Fruit fly (Drosophila melanogaster): Measurements from ENCODE around the gene AIF.

The AIF gene

dm6 chr2L:2177312-2177968, 25.9 kb downstream of the AIF start (continued):
- TF ChIP-seq Gug (GFP tag; IDR thresholded peaks at IDR 0.05), result 0 out of 4 replicates have a peak, but pooled peaks have one; percentile 4
- peak; percentile 31 for TF ChIP-seq nmo (GFP tag; optimal IDR thresholded peaks at IDR 0.05)
- TF ChIP-seq CG8089 (GFP tag; optimal IDR thresholded peaks at IDR 0.05), result no peak
- peak; percentile 45 for TF ChIP-seq CG12659 (GFP tag; optimal IDR thresholded peaks at IDR 0.05)
- TF ChIP-seq Gsc (GFP tag; IDR thresholded peaks at IDR 0.05), result no peak
- TF ChIP-seq Rx (GFP tag; IDR thresholded peaks at IDR 0.05), result no peak
- peak; percentile 43 for TF ChIP-seq Dip3 (GFP tag; optimal IDR thresholded peaks at IDR 0.05)
- peak; percentile 53 for TF ChIP-seq Antp (GFP tag; optimal IDR thresholded peaks at IDR 0.05)
- TF ChIP-seq Stat92E (GFP tag; optimal IDR thresholded peaks at IDR 0.05), result peak in 1 of 3 experiments; percentile 46
- no peak for TF ChIP-seq crc (GFP tag; optimal IDR thresholded peaks at IDR 0.05)
- peak; percentile 21 for TF ChIP-seq CG30431 (GFP tag; optimal IDR thresholded peaks at IDR 0.05)
- no peak for TF ChIP-seq CG3163 (GFP tag; optimal IDR thresholded peaks at IDR 0.05)
- peak; percentile 30 for TF ChIP-seq CG15514 (GFP tag; optimal IDR thresholded peaks at IDR 0.05)
- TF ChIP-seq Deaf1 (tag; optimal IDR thresholded peaks at IDR 0.05), result no peak
- TF ChIP-seq ems (GFP tag; optimal IDR thresholded peaks at IDR 0.05), result peak; percentile 9
- no peak for TF ChIP-seq br (optimal IDR thresholded peaks at IDR 0.05)
- TF ChIP-seq hb (GFP tag; IDR thresholded peaks at IDR 0.05; ENCODE audit: partially characterized antibody), result no peak
- TF ChIP-seq NC2β (GFP tag; optimal IDR thresholded peaks at IDR 0.05), result peak; percentile 5
- TF ChIP-seq CG34224 (GFP tag; IDR thresholded peaks at IDR 0.05; ENCODE audit: partially characterized antibody), result no peak
- TF ChIP-seq mam (GFP tag; optimal IDR thresholded peaks at IDR 0.05), result peak; percentile 50
- no peak for TF ChIP-seq pfk (GFP tag; optimal IDR thresholded peaks at IDR 0.05)
- peak; percentile 8 for TF ChIP-seq run (tag; optimal IDR thresholded peaks at IDR 0.05)
- TF ChIP-seq C15 (GFP tag; IDR thresholded peaks at IDR 0.05), result no peak
- TF ChIP-seq zen (tag; optimal IDR thresholded peaks at IDR 0.05), result no peak
- TF ChIP-seq danr (GFP tag; IDR thresholded peaks at IDR 0.05), result no peak
- TF ChIP-seq twi (tag; optimal IDR thresholded peaks at IDR 0.05), result no peak
- TF ChIP-seq esg (GFP tag; conservative IDR thresholded peaks at IDR 0.05), result peak; percentile 23; the same call in 1 of the 2 replicates
- TF ChIP-seq CG10321 (GFP tag; IDR thresholded peaks at IDR 0.05), result no peak
- no peak for TF ChIP-seq ttk (GFP tag; IDR thresholded peaks at IDR 0.05)
- peak; percentile 40 for TF ChIP-seq Sox100B (GFP tag; optimal IDR thresholded peaks at IDR 0.05)
- no peak for TF ChIP-seq CG6654 (GFP tag; optimal IDR thresholded peaks at IDR 0.05)
- TF ChIP-seq CG17568 (GFP tag; optimal IDR thresholded peaks at IDR 0.05), result no peak
- no peak for TF ChIP-seq sqz (GFP tag; optimal IDR thresholded peaks at IDR 0.05)
- TF ChIP-seq pan (optimal IDR thresholded peaks at IDR 0.05), result no peak
- TF ChIP-seq pan (GFP tag; optimal IDR thresholded peaks at IDR 0.05 in 1 of 2, IDR thresholded peaks at IDR 0.05 in 1 of 2), result peak in 1 of 2 experiments; percentile 54
- peak in 1 of 3 experiments; percentile 5 for TF ChIP-seq lola (GFP tag; optimal IDR thresholded peaks at IDR 0.05)
- no peak for TF ChIP-seq CG17385 (GFP tag; optimal IDR thresholded peaks at IDR 0.05)
- no peak for TF ChIP-seq CG3995 (GFP tag; optimal IDR thresholded peaks at IDR 0.05)
- no peak for TF ChIP-seq wdn (GFP tag; IDR thresholded peaks at IDR 0.05)
- TF ChIP-seq Aef1 (GFP tag; IDR thresholded peaks at IDR 0.05), result 0 out of 3 replicates have a peak, but pooled peaks have one; percentile 15
- no peak for TF ChIP-seq CG4730 (GFP tag; IDR thresholded peaks at IDR 0.05)
- TF ChIP-seq Bgb (GFP tag; IDR thresholded peaks at IDR 0.05; ENCODE audit: partially characterized antibody), result no peak
- TF ChIP-seq chm (GFP tag; IDR thresholded peaks at IDR 0.05), result no peak
- TF ChIP-seq zen2 (GFP tag; IDR thresholded peaks at IDR 0.05; ENCODE audit: partially characterized antibody), result no peak
- TF ChIP-seq CG9876 (GFP tag; optimal IDR thresholded peaks at IDR 0.05), result no peak
- peak; percentile 32; the same call in 1 of the 2 replicates for TF ChIP-seq sob (GFP tag; IDR thresholded peaks at IDR 0.05)
- TF ChIP-seq CG5245 (GFP tag; optimal IDR thresholded peaks at IDR 0.05), result no peak
- TF ChIP-seq Side (GFP tag; optimal IDR thresholded peaks at IDR 0.05), result peak; percentile 9
- no peak for TF ChIP-seq org-1 (GFP tag; optimal IDR thresholded peaks at IDR 0.05)
- TF ChIP-seq Vsx1 (GFP tag; optimal IDR thresholded peaks at IDR 0.05), result no peak
